Worm (Caenorhabditis elegans) whole organism, L1 larva: ENCODE results near the gene nlp-61.

Source experiments
- aly-2 ChIP-seq: fragments of 150-350 bp; optimal IDR thresholded peaks from 2 replicates; lab custom pipeline; 2014; ENCODE audit warnings: missing biosample characterization, missing genetic modification characterization
- lsy-2 ChIP-seq, 2 experiments: fragments of 150-350 bp; optimal IDR thresholded peaks; 2 replicates each; lab custom pipeline; 2014; ENCODE audit warnings: missing biosample characterization in 2 of 2, missing genetic modification characterization in 2 of 2
- nhr-76 ChIP-seq: sonication (generic microtip); optimal IDR thresholded peaks from 2 replicates; lab custom pipeline; 2017; ENCODE audit warnings: missing biosample characterization, missing genetic modification characterization
- snpc-4 ChIP-seq: fragments of 150-350 bp; optimal IDR thresholded peaks from 2 replicates; lab custom pipeline; 2014; ENCODE audit warnings: missing biosample characterization, missing genetic modification characterization
- tbx-2 ChIP-seq: sonication (generic microtip); optimal IDR thresholded peaks from 2 replicates; lab custom pipeline; 2016; ENCODE audit warnings: missing genetic modification characterization, missing compliant biosample characterization
- unc-62 ChIP-seq: fragments of 150-350 bp; optimal IDR thresholded peaks from 2 replicates; lab custom pipeline; 2014; ENCODE audit warnings: missing biosample characterization, missing genetic modification reagents, missing genetic modification characterization

DNA sequence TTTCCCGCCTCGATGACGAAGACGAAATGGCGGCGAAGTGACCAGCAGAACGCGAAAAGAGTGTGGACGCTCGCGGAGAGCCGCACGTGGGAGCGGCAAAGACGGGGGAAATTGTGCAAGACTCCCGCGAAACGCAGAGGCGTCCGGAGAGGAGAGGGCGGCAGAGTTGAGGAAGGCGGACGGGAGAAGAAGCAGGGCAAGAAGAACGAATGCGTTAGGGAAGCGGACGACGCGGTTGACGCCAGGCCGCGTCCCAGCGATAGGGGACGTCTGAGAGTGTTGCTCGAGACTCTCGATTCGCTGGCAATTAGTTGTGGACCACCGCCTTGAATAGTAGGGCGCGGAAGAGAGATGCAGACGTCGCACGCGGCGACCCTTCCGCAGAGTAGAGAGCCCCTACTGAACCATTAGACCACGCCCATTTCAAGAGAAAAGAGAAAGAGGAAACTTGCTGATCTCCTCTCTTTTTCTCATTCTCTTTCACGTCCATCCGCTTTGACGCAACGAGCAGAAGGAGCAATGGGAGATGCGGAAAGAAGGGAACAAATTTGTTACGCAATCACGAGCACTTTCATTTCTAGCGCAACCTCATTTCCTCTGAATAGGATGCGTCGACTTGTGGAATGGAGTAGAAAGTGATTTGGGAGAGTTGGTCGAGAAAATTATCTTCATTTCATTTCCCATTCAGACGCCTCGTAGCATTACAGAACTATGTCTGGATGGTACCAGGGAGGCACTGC, 23.9 kb downstream of the nlp-61 start:
- TF ChIP-seq aly-2 (tag; lab: Kevin White, UChicago): no peak
- TF ChIP-seq tbx-2 (tag; lab: Kevin White, UChicago): no peak
- TF ChIP-seq unc-62 (GFP tag; lab: Kevin White, UChicago): no peak
- no peak for TF ChIP-seq nhr-76
- no peak for TF ChIP-seq snpc-4 (tag; lab: Kevin White, UChicago)
- TF ChIP-seq lsy-2 (tag; optimal IDR thresholded peaks at IDR 0.05; lab: Kevin White, UChicago): no peak
